Worm (Caenorhabditis elegans) whole organism, L4/young adult: Measurements from ENCODE around the gene F35H8.2.

ENCODE experiments used
- W03F9.2 ChIP-seq: fragments of 150-350 bp; optimal IDR thresholded peaks from 2 replicates; lab custom pipeline; 2014; ENCODE audit warnings: missing biosample characterization, missing genetic modification characterization
- dao-5 ChIP-seq: sonication (generic microtip); optimal IDR thresholded peaks from 2 replicates; lab custom pipeline; 2016; ENCODE audit warnings: missing genotype, missing genetic modification characterization, moderate library complexity, missing compliant biosample characterization
- him-1 ChIP-seq: sonication (generic microtip); optimal IDR thresholded peaks from 2 replicates; lab custom pipeline; 2016; ENCODE audit warnings: missing genotype, missing genetic modification reagents, missing genetic modification characterization, missing compliant biosample characterization

ce11 chrII:9551536-9551935, 3.8 kb upstream of the F35H8.2 start, which contains the start of gene F35H8.12:
- TF ChIP-seq dao-5: no peak
- TF ChIP-seq him-1 (tag; lab: Kevin White, UChicago): no peak
- no peak for TF ChIP-seq W03F9.2 (tag; lab: Kevin White, UChicago)
